Fruit fly (Drosophila melanogaster): ENCODE measurements around the gene 5-HT2A.

5-HT2A gene

DNA sequence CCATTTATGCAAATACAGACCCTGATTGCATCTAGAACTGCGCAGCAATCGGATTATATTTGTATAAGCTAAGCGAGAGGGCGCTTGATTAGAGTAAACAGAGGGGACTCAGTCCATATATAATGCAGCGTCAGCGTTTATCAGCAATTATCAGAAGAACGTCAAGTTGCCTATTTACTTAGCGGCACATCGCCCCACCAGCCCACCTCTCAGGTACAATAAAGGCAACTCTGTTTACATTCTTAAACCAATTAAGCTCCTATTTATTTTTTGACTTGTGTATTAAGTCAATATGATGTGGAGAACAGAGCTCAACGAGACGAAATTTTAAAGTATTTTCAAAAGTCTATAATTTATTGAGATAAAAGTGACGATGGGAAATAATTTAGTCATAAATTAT is 52.3 kb downstream of the 5-HT2A start (continued):
- TF ChIP-seq CG7928 (GFP tag; optimal IDR thresholded peaks at IDR 0.05): peak; percentile 50
- TF ChIP-seq CG3838 (GFP tag; optimal IDR thresholded peaks at IDR 0.05): no peak
- TF ChIP-seq CG9437 (GFP tag; optimal IDR thresholded peaks at IDR 0.05): no peak
- peak; percentile 79 for TF ChIP-seq Sry-β (GFP tag; optimal IDR thresholded peaks at IDR 0.05)
- TF ChIP-seq trem (tag; optimal IDR thresholded peaks at IDR 0.05): peak; percentile 73
- no peak for TF ChIP-seq Hr51 (GFP tag; optimal IDR thresholded peaks at IDR 0.05)
- TF ChIP-seq gt (GFP tag; IDR thresholded peaks at IDR 0.05): peak; percentile 33; the same call in 1 of the 2 replicates
- no peak for TF ChIP-seq CG3065 (GFP tag; optimal IDR thresholded peaks at IDR 0.05)
- peak; percentile 74 for TF ChIP-seq scrt (GFP tag; optimal IDR thresholded peaks at IDR 0.05)
- TF ChIP-seq prd (optimal IDR thresholded peaks at IDR 0.05): no peak
- peak; percentile 56; the same call in 2 of the 3 replicates for TF ChIP-seq prd (GFP tag; IDR thresholded peaks at IDR 0.05)
- TF ChIP-seq twi (tag; optimal IDR thresholded peaks at IDR 0.05): no peak
- TF ChIP-seq CG10959 (GFP tag; IDR thresholded peaks at IDR 0.05): peak; percentile 74
- TF ChIP-seq fd64A (GFP tag; optimal IDR thresholded peaks at IDR 0.05): peak; percentile 98
- peak; percentile 94 for TF ChIP-seq CG7987 (GFP tag; optimal IDR thresholded peaks at IDR 0.05)
- TF ChIP-seq grn (GFP tag; optimal IDR thresholded peaks at IDR 0.05): peak; percentile 89
- peak; percentile 59 for TF ChIP-seq CG9817 (tag; optimal IDR thresholded peaks at IDR 0.05)
- peak; percentile 69 for TF ChIP-seq rib (GFP tag; IDR thresholded peaks at IDR 0.05)
- TF ChIP-seq sima (GFP tag; optimal IDR thresholded peaks at IDR 0.05): peak; percentile 15
- no peak for TF ChIP-seq ssp (GFP tag; IDR thresholded peaks at IDR 0.05)
- peak; percentile 78 for TF ChIP-seq CG11696 (GFP tag; IDR thresholded peaks at IDR 0.05)
- peak; percentile 84 for TF ChIP-seq tap (tag; optimal IDR thresholded peaks at IDR 0.05)
- peak; percentile 62; the same call in 1 of the 2 replicates for TF ChIP-seq toy (GFP tag; IDR thresholded peaks at IDR 0.05)
- TF ChIP-seq CG18011 (GFP tag; optimal IDR thresholded peaks at IDR 0.05): no peak
- peak; percentile 55 for TF ChIP-seq Nf-YC (tag; optimal IDR thresholded peaks at IDR 0.05)
- no peak for TF ChIP-seq CG14667 (GFP tag; IDR thresholded peaks at IDR 0.05)
- TF ChIP-seq Abd-B (GFP tag; optimal IDR thresholded peaks at IDR 0.05): no peak
- TF ChIP-seq Asciz (GFP tag; optimal IDR thresholded peaks at IDR 0.05): peak; percentile 97
- peak; percentile 8; the same call in 1 of the 2 replicates for TF ChIP-seq CG14441 (GFP tag; IDR thresholded peaks at IDR 0.05)
- peak; percentile 91 for TF ChIP-seq CG8359 (GFP tag; optimal IDR thresholded peaks at IDR 0.05; ENCODE audit: borderline replicate concordance)
- no peak for TF ChIP-seq Oli (tag; optimal IDR thresholded peaks at IDR 0.05)
- peak; percentile 99 for TF ChIP-seq ATbp (GFP tag; optimal IDR thresholded peaks at IDR 0.05)
- TF ChIP-seq tna (GFP tag; IDR thresholded peaks at IDR 0.05; ENCODE audit: partially characterized antibody): no peak
- no peak for TF ChIP-seq CG6791 (GFP tag; IDR thresholded peaks at IDR 0.05; ENCODE audit: partially characterized antibody)
- no peak for TF ChIP-seq sug (tag; optimal IDR thresholded peaks at IDR 0.05)
- TF ChIP-seq mam (GFP tag; optimal IDR thresholded peaks at IDR 0.05): peak; percentile 62
- TF ChIP-seq CG8388 (GFP tag; optimal IDR thresholded peaks at IDR 0.05): peak; percentile 52
- TF ChIP-seq p53 (GFP tag; optimal IDR thresholded peaks at IDR 0.05): peak; percentile 67
- peak; percentile 79 for TF ChIP-seq Spps (tag; optimal IDR thresholded peaks at IDR 0.05)
- TF ChIP-seq stc (GFP tag; IDR thresholded peaks at IDR 0.05): peak; percentile 66
- TF ChIP-seq Aef1 (GFP tag; IDR thresholded peaks at IDR 0.05): peak; percentile 18; the same call in 1 of the 3 replicates
- peak; percentile 14 for TF ChIP-seq CG15479 (GFP tag; optimal IDR thresholded peaks at IDR 0.05)
- TF ChIP-seq nau (GFP tag; optimal IDR thresholded peaks at IDR 0.05): peak; percentile 93
- TF ChIP-seq CG1832 (GFP tag; optimal IDR thresholded peaks at IDR 0.05): no peak
- TF ChIP-seq klu (GFP tag; IDR thresholded peaks at IDR 0.05): 0 out of 2 replicates have a peak, but pooled peaks have one; percentile 23
- no peak for TF ChIP-seq CoRest (tag; optimal IDR thresholded peaks at IDR 0.05)
- no peak for TF ChIP-seq cad (GFP tag; optimal IDR thresholded peaks at IDR 0.05)
- TF ChIP-seq zen (tag; optimal IDR thresholded peaks at IDR 0.05): peak; percentile 40
- TF ChIP-seq corto (GFP tag; optimal IDR thresholded peaks at IDR 0.05): peak; percentile 72
- TF ChIP-seq Trl (optimal IDR thresholded peaks at IDR 0.05): no peak
- TF ChIP-seq Trl (GFP tag; optimal IDR thresholded peaks at IDR 0.05): peak; percentile 82
